Fruit fly (Drosophila melanogaster): Measurements from ENCODE around the gene Sec16.

Sec16 gene

dm6 chrX:12578701-12579372 is 17.0 kb upstream of the Sec16 start (continued):
- TF ChIP-seq CG16813 (GFP tag; IDR thresholded peaks at IDR 0.05; ENCODE audit: partially characterized antibody): no peak
- peak; percentile 61 for TF ChIP-seq Atf6 (GFP tag; IDR thresholded peaks at IDR 0.05)
- peak; percentile 69 for TF ChIP-seq PHDP (tag; optimal IDR thresholded peaks at IDR 0.05)
- no peak for TF ChIP-seq zen2 (GFP tag; IDR thresholded peaks at IDR 0.05; ENCODE audit: partially characterized antibody)
- peak; percentile 89 for TF ChIP-seq sens (GFP tag)
- no peak for TF ChIP-seq slou (GFP tag; optimal IDR thresholded peaks at IDR 0.05)
- TF ChIP-seq HLH54F (GFP tag; optimal IDR thresholded peaks at IDR 0.05): peak; percentile 4
- TF ChIP-seq crol (GFP tag; IDR thresholded peaks at IDR 0.05): peak; percentile 99
- TF ChIP-seq CG12236 (GFP tag; optimal IDR thresholded peaks at IDR 0.05): no peak
- no peak for TF ChIP-seq B-H2 (GFP tag; optimal IDR thresholded peaks at IDR 0.05)
- TF ChIP-seq caup (GFP tag; optimal IDR thresholded peaks at IDR 0.05; ENCODE audit: severe bottlenecking): no peak
- no peak for TF ChIP-seq CG16779 (GFP tag; IDR thresholded peaks at IDR 0.05)
- peak; percentile 37 for TF ChIP-seq CG1233 (GFP tag; optimal IDR thresholded peaks at IDR 0.05)
- TF ChIP-seq pho (GFP tag; optimal IDR thresholded peaks at IDR 0.05): peak; percentile 11
- peak; percentile 69 for TF ChIP-seq CG10979 (tag; optimal IDR thresholded peaks at IDR 0.05)
- no peak for TF ChIP-seq Kr (GFP tag; optimal IDR thresholded peaks at IDR 0.05)
- peak; percentile 69 for TF ChIP-seq tap (tag; optimal IDR thresholded peaks at IDR 0.05)
- TF ChIP-seq CG10267 (tag; optimal IDR thresholded peaks at IDR 0.05): peak; percentile 47
- peak; percentile 67 for TF ChIP-seq CG8924 (tag; optimal IDR thresholded peaks at IDR 0.05)
- TF ChIP-seq prd (optimal IDR thresholded peaks at IDR 0.05): no peak
- peak; percentile 51; the same call in 2 of the 3 replicates for TF ChIP-seq prd (GFP tag; IDR thresholded peaks at IDR 0.05)
- no peak for TF ChIP-seq CG9876 (GFP tag; optimal IDR thresholded peaks at IDR 0.05)
- peak; percentile 40; the same call in 1 of the 2 replicates for TF ChIP-seq ara (GFP tag; IDR thresholded peaks at IDR 0.05)
- no peak for TF ChIP-seq bowl (GFP tag; IDR thresholded peaks at IDR 0.05)
- no peak for TF ChIP-seq Camta (GFP tag; optimal IDR thresholded peaks at IDR 0.05)
- no peak for TF ChIP-seq CG17612 (GFP tag; IDR thresholded peaks at IDR 0.05)
- no peak for TF ChIP-seq bigmax (GFP tag; optimal IDR thresholded peaks at IDR 0.05)
- no peak for TF ChIP-seq CG8089 (GFP tag; optimal IDR thresholded peaks at IDR 0.05)
- peak; percentile 58 for TF ChIP-seq CG15011 (GFP tag; optimal IDR thresholded peaks at IDR 0.05)
- TF ChIP-seq CG1603 (tag; optimal IDR thresholded peaks at IDR 0.05): peak; percentile 24
- TF ChIP-seq MTF-1 (GFP tag; optimal IDR thresholded peaks at IDR 0.05; ENCODE audit: borderline replicate concordance): no peak
- peak; percentile 23 for TF ChIP-seq CG15514 (GFP tag; optimal IDR thresholded peaks at IDR 0.05)
- TF ChIP-seq lov (optimal IDR thresholded peaks at IDR 0.05): no peak
- no peak for TF ChIP-seq lov (GFP tag; IDR thresholded peaks at IDR 0.05)
- no peak for TF ChIP-seq Lpt (GFP tag; optimal IDR thresholded peaks at IDR 0.05)
- TF ChIP-seq Ets65A (GFP tag): peak; percentile 18
- TF ChIP-seq sqz (GFP tag; optimal IDR thresholded peaks at IDR 0.05): no peak
- peak; percentile 67 for TF ChIP-seq Fer3 (tag; optimal IDR thresholded peaks at IDR 0.05)
- TF ChIP-seq pros (GFP tag; optimal IDR thresholded peaks at IDR 0.05): peak; percentile 41
- TF ChIP-seq sr (GFP tag; IDR thresholded peaks at IDR 0.05): no peak
- TF ChIP-seq CG11723 (GFP tag; optimal IDR thresholded peaks at IDR 0.05): no peak
- peak; percentile 81; the same call in 1 of the 2 replicates for TF ChIP-seq CG32767 (GFP tag; IDR thresholded peaks at IDR 0.05)
- no peak for TF ChIP-seq CG31365 (tag; optimal IDR thresholded peaks at IDR 0.05)
- peak; percentile 39; the same call in 1 of the 2 replicates for TF ChIP-seq CG4730 (GFP tag; IDR thresholded peaks at IDR 0.05)
- TF ChIP-seq CG7271 (tag; optimal IDR thresholded peaks at IDR 0.05): no peak
- no peak for TF ChIP-seq CG10959 (GFP tag; IDR thresholded peaks at IDR 0.05)
- TF ChIP-seq CG4820 (GFP tag; optimal IDR thresholded peaks at IDR 0.05): peak; percentile 12
- TF ChIP-seq vnd (GFP tag; IDR thresholded peaks at IDR 0.05; ENCODE audit: partially characterized antibody): no peak
- peak; percentile 23; the same call in 1 of the 3 replicates for TF ChIP-seq B-H1 (GFP tag; IDR thresholded peaks at IDR 0.05)
- no peak for TF ChIP-seq Nf-YC (tag; optimal IDR thresholded peaks at IDR 0.05)
